Fruit fly (Drosophila melanogaster): Measurements from ENCODE around the gene Hsc70-2.
A peak's percentile ranks its signal among the peaks of the same experiment; 100 is the strongest.

The Hsc70-2 gene

DNA sequence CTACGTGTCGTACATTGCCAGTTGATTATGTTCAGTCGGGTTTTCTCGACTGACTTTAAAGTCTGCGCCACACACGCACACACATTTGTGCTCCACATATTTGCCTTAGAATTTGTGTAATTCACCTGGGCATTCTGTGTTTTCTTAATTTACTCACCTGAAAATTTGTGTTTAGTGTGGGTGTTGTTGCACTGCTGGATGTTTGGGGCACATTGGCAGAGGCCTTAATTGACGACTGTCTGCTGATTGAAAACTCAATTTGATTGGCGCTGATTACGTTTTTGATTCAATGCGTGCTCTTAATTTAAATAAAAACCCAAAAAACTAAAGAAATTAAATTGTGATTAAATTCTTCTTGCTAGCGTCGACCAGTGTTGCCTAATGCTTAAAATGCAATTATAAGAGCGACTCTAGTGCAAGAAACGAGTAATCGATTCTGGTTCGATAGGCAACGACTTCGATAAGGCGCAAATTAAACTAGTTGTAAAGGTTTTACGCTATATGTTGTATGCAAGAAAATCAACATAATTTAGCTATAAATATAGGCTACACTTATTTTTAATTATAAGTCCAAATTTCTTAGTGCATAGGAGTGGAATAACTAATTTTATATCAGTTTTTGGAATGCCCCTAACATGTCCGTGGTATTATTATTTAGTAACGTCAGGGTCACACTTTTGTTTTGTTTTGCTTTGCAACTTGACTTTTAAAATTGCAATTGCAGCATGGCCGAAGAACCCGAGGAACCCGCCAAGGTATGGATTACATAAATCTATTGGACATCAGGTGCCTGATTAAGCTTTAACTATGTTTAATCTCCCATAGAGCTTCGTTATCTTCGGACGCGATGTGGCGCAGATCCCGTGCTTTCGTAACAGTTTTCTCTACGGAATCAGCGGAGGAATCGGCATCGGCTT, 14.0 kb upstream of the Hsc70-2 start, which contains the start of the genes CG46281 and CG46280 (continued):
- TF ChIP-seq Trl (optimal IDR thresholded peaks at IDR 0.05) = no peak
- peak; percentile 37 for TF ChIP-seq Trl (GFP tag; optimal IDR thresholded peaks at IDR 0.05)
- TF ChIP-seq Mrtf (GFP tag; IDR thresholded peaks at IDR 0.05) = no peak
- no peak for TF ChIP-seq CG17612 (GFP tag; IDR thresholded peaks at IDR 0.05)
- peak; percentile 47 for TF ChIP-seq pho (GFP tag; optimal IDR thresholded peaks at IDR 0.05)
- peak; percentile 98 for TF ChIP-seq CG15514 (GFP tag; optimal IDR thresholded peaks at IDR 0.05)
- TF ChIP-seq Chrac-16 (GFP tag; optimal IDR thresholded peaks at IDR 0.05) = peak; percentile 32
- peak; percentile 22 for TF ChIP-seq CG4328 (GFP tag; optimal IDR thresholded peaks at IDR 0.05)
- TF ChIP-seq CG11695 (GFP tag; IDR thresholded peaks at IDR 0.05) = no peak
- TF ChIP-seq wek (GFP tag; optimal IDR thresholded peaks at IDR 0.05) = peak; percentile 93
- TF ChIP-seq CG10431 (GFP tag; optimal IDR thresholded peaks at IDR 0.05) = no peak
- TF ChIP-seq CG14710 (tag; optimal IDR thresholded peaks at IDR 0.05) = peak; percentile 93
- TF ChIP-seq Bteb2 (GFP tag; optimal IDR thresholded peaks at IDR 0.05) = peak; percentile 54
- TF ChIP-seq NFAT (GFP tag; IDR thresholded peaks at IDR 0.05) = no peak
- TF ChIP-seq CG9609 (GFP tag; optimal IDR thresholded peaks at IDR 0.05) = peak; percentile 47
- peak; percentile 66 for TF ChIP-seq Sin3A (optimal IDR thresholded peaks at IDR 0.05)
- peak; percentile 28 to 51 for TF ChIP-seq dpn (GFP tag; optimal IDR thresholded peaks at IDR 0.05)
- TF ChIP-seq Opbp (GFP tag; IDR thresholded peaks at IDR 0.05; ENCODE audit: partially characterized antibody) = peak; percentile 61; the same call in 1 of the 3 replicates
- TF ChIP-seq HLHmδ (GFP tag; optimal IDR thresholded peaks at IDR 0.05) = no peak
- peak; percentile 27 for TF ChIP-seq CG13424 (tag; optimal IDR thresholded peaks at IDR 0.05)
- TF ChIP-seq pum (GFP tag; optimal IDR thresholded peaks at IDR 0.05) = peak; percentile 34
- TF ChIP-seq Hr51 (GFP tag; optimal IDR thresholded peaks at IDR 0.05) = peak in 1 of 2 experiments; percentile 11
- TF ChIP-seq zfh1 (GFP tag; IDR thresholded peaks at IDR 0.05) = no peak; the same call in 2 of the 3 replicates
- TF ChIP-seq CG6791 (GFP tag; IDR thresholded peaks at IDR 0.05; ENCODE audit: partially characterized antibody) = peak; percentile 54; the same call in 2 of the 3 replicates
- peak; percentile 74 for TF ChIP-seq CG30020 (tag; optimal IDR thresholded peaks at IDR 0.05)
- peak; percentile 6 for TF ChIP-seq CG9437 (GFP tag; optimal IDR thresholded peaks at IDR 0.05)
- TF ChIP-seq crp (GFP tag; optimal IDR thresholded peaks at IDR 0.05) = no peak
- peak; percentile 66 for TF ChIP-seq lilli (GFP tag; optimal IDR thresholded peaks at IDR 0.05)
- TF ChIP-seq esg (GFP tag; conservative IDR thresholded peaks at IDR 0.05) = no peak
- TF ChIP-seq NC2β (GFP tag; optimal IDR thresholded peaks at IDR 0.05) = peak; percentile 56
- 0 out of 2 replicates have a peak, but pooled peaks have one; percentile 36 for TF ChIP-seq CG3847 (GFP tag; IDR thresholded peaks at IDR 0.05)
- no peak for TF ChIP-seq trh (GFP tag; optimal IDR thresholded peaks at IDR 0.05)
- TF ChIP-seq B-H2 (GFP tag; optimal IDR thresholded peaks at IDR 0.05) = peak; percentile 16
- peak; percentile 11 for TF ChIP-seq Antp (GFP tag; optimal IDR thresholded peaks at IDR 0.05)
- peak; percentile 93 for TF ChIP-seq sens (GFP tag)
- TF ChIP-seq inv (GFP tag; IDR thresholded peaks at IDR 0.05; ENCODE audit: partially characterized antibody) = 0 out of 2 replicates have a peak, but pooled peaks have one; percentile 24
- peak; percentile 6 for TF ChIP-seq CG7786 (GFP tag; optimal IDR thresholded peaks at IDR 0.05)
- no peak for TF ChIP-seq CG4730 (GFP tag; IDR thresholded peaks at IDR 0.05)
- peak in 1 of 2 experiments; percentile 38 for TF ChIP-seq chif (GFP tag; optimal IDR thresholded peaks at IDR 0.05)
- TF ChIP-seq ham (GFP tag; IDR thresholded peaks at IDR 0.05) = no peak
- peak; percentile 69 for TF ChIP-seq row (GFP tag; IDR thresholded peaks at IDR 0.05)
- peak; percentile 24 for TF ChIP-seq Hr3 (GFP tag; optimal IDR thresholded peaks at IDR 0.05)
- peak; percentile 43 for TF ChIP-seq nerfin-1 (tag; optimal IDR thresholded peaks at IDR 0.05)
- TF ChIP-seq Mad (GFP tag; optimal IDR thresholded peaks at IDR 0.05) = peak; percentile 14
- TF ChIP-seq hbn (GFP tag; IDR thresholded peaks at IDR 0.05; ENCODE audit: partially characterized antibody) = peak; percentile 40; the same call in 1 of the 2 replicates
- no peak for TF ChIP-seq CG32772 (GFP tag; IDR thresholded peaks at IDR 0.05)
- TF ChIP-seq mld (GFP tag; IDR thresholded peaks at IDR 0.05; ENCODE audit: partially characterized antibody) = no peak
- TF ChIP-seq HLH4C (GFP tag; IDR thresholded peaks at IDR 0.05; ENCODE audit: partially characterized antibody) = peak; percentile 69

Data from whole organism, embryonic.